Worm (Caenorhabditis elegans) whole organism, L4 larva: ENCODE data around the gene Y38E10A.22.

Experiments
- F26F4.8 ChIP-seq: fragments of 200-800 bp; sonication (Bioruptor generic); conservative IDR thresholded peaks from 2 replicates; pipeline ENCODE4 v1.3.6; 2022; ENCODE audit warnings: missing genetic modification characterization, missing compliant biosample characterization
- F44E2.7 ChIP-seq: fragments of 200-800 bp; sonication (Bioruptor generic); IDR thresholded peaks from 2 replicates; pipeline ENCODE4 v2.1.2; 2022; ENCODE audit warnings: missing genetic modification characterization, missing compliant biosample characterization
- T20F7.1 ChIP-seq: fragments of 200-800 bp; sonication (Bioruptor generic); optimal IDR thresholded peaks from 2 replicates; lab custom pipeline; 2018; ENCODE audit warnings: mild to moderate bottlenecking, missing genetic modification characterization, missing compliant biosample characterization
- T26A8.4 ChIP-seq: fragments of 200-800 bp; sonication (Bioruptor generic); IDR thresholded peaks from 2 replicates; pipeline ENCODE4 v1.3.6; 2022; ENCODE audit warnings: missing genetic modification characterization, missing compliant biosample characterization
- Y48G9A.11 ChIP-seq: fragments of 200-800 bp; sonication (Bioruptor generic); IDR thresholded peaks from 2 replicates; pipeline ENCODE4 v1.3.6; 2022; ENCODE audit warnings: missing genetic modification reagents, missing genetic modification characterization, missing compliant biosample characterization
- ama-1 ChIP-seq: fragments of 150-350 bp; optimal IDR thresholded peaks from 2 replicates; lab custom pipeline; 2014; ENCODE audit warnings: inconsistent platforms, mixed read lengths
- ceh-20 ChIP-seq: fragments of 200-800 bp; sonication (Bioruptor generic); IDR thresholded peaks from 2 replicates; pipeline ENCODE4 v1.3.6; 2022; ENCODE audit warnings: missing genetic modification reagents, missing genetic modification characterization, missing compliant biosample characterization
- ceh-28 ChIP-seq: fragments of 150-350 bp; optimal IDR thresholded peaks from 2 replicates; lab custom pipeline; 2014; ENCODE audit warnings: missing biosample characterization, missing genetic modification reagents, missing genetic modification characterization
- ceh-82 ChIP-seq: sonication (generic microtip); optimal IDR thresholded peaks from 2 replicates; lab custom pipeline; 2017; ENCODE audit warnings: missing biosample characterization, missing genetic modification characterization
- ces-1 ChIP-seq: fragments of 150-350 bp; sonication (generic microtip); optimal IDR thresholded peaks from 4 replicates; lab custom pipeline; 2014; ENCODE audit warnings: missing biosample characterization, missing genetic modification reagents, missing genetic modification characterization
- ctbp-1 ChIP-seq: fragments of 200-800 bp; sonication (Bioruptor generic); IDR thresholded peaks from 2 replicates; pipeline ENCODE4 v1.3.6; 2022; ENCODE audit warnings: missing genetic modification reagents, missing genetic modification characterization, missing compliant biosample characterization
- daf-12 ChIP-seq: fragments of 150-350 bp; optimal IDR thresholded peaks from 2 replicates; lab custom pipeline; 2014; ENCODE audit warnings: missing biosample characterization, missing genetic modification reagents, missing genetic modification characterization
- daf-16 ChIP-seq, 3 experiments: sonication (generic microtip); optimal IDR thresholded peaks; 2 replicates each; lab custom pipeline; 2016 to 2017; ENCODE audit warnings: missing genetic modification characterization in 3 of 3, missing genetic modification reagents in 3 of 3, mild to moderate bottlenecking in 2 of 3, missing compliant biosample characterization in 2 of 3, missing biosample characterization in 1 of 3, moderate library complexity in 1 of 3
- daf-19 ChIP-seq: fragments of 200-800 bp; sonication (Bioruptor generic); conservative IDR thresholded peaks from 2 replicates; pipeline ENCODE4 v1.3.6; 2022; ENCODE audit warnings: missing genetic modification characterization, missing compliant biosample characterization
- dpl-1 ChIP-seq: fragments of 150-350 bp; optimal IDR thresholded peaks from 2 replicates; lab custom pipeline; 2014; ENCODE audit warnings: missing biosample characterization, missing genetic modification reagents, missing genetic modification characterization
- duxl-1 ChIP-seq: sonication (generic microtip); optimal IDR thresholded peaks from 2 replicates; lab custom pipeline; 2016; ENCODE audit warnings: mild to moderate bottlenecking, missing genetic modification characterization, moderate library complexity, missing compliant biosample characterization; ENCODE audit not compliant: poor library complexity
- hif-1 ChIP-seq, 2 experiments: sonication (generic microtip); optimal IDR thresholded peaks; 2 replicates each; lab custom pipeline; 2016 to 2017; ENCODE audit warnings: missing compliant biosample characterization in 2 of 2, missing genetic modification characterization in 2 of 2, missing genetic modification reagents in 2 of 2, missing genotype in 2 of 2, mild to moderate bottlenecking in 1 of 2
- hlh-30 ChIP-seq: sonication (generic microtip); optimal IDR thresholded peaks from 2 replicates; lab custom pipeline; 2017; ENCODE audit warnings: antibody characterized with exemption, mild to moderate bottlenecking, missing genetic modification characterization, missing compliant biosample characterization; ENCODE audit not compliant: insufficient read depth
- jun-1 ChIP-seq: fragments of 150-350 bp; optimal IDR thresholded peaks from 2 replicates; lab custom pipeline; 2014; ENCODE audit warnings: missing biosample characterization, missing genetic modification reagents, missing genetic modification characterization
- lin-1 ChIP-seq: fragments of 200-800 bp; sonication (Bioruptor generic); IDR thresholded peaks from 2 replicates; pipeline ENCODE4 v1.3.6; 2022; ENCODE audit warnings: missing genetic modification reagents, missing genetic modification characterization, missing compliant biosample characterization
- lin-13 ChIP-seq: fragments of 150-350 bp; optimal IDR thresholded peaks from 2 replicates; lab custom pipeline; 2014; ENCODE audit warnings: missing biosample characterization, missing genetic modification reagents, missing genetic modification characterization
- lin-29 ChIP-seq: fragments of 200-800 bp; sonication (Bioruptor generic); IDR thresholded peaks from 2 replicates; pipeline ENCODE4 v1.3.6; 2022; ENCODE audit warnings: missing genetic modification reagents, missing genetic modification characterization, missing compliant biosample characterization
- lin-38 ChIP-seq: fragments of 200-800 bp; sonication (Bioruptor generic); IDR thresholded peaks from 2 replicates; pipeline ENCODE4 v1.3.6; 2022; ENCODE audit warnings: missing genetic modification reagents, missing genetic modification characterization, missing compliant biosample characterization
- lir-3 ChIP-seq: sonication (generic microtip); optimal IDR thresholded peaks from 2 replicates; lab custom pipeline; 2016; ENCODE audit warnings: mild to moderate bottlenecking, missing genetic modification characterization, missing compliant biosample characterization
- lsy-2 ChIP-seq, 2 experiments: fragments of 150-350 bp in 1 of 2; sonication (generic microtip) in 1 of 2; optimal IDR thresholded peaks; 2 replicates each; lab custom pipeline; 2014 to 2017; ENCODE audit warnings: missing biosample characterization in 2 of 2, missing genetic modification characterization in 2 of 2
- mdl-1 ChIP-seq, 2 experiments: fragments of 150-350 bp in 1 of 2; sonication (generic microtip) in 1 of 2; optimal IDR thresholded peaks; 2 replicates each; lab custom pipeline; 2014 to 2017; ENCODE audit warnings: missing biosample characterization in 2 of 2, missing genetic modification characterization in 2 of 2
- mep-1 ChIP-seq: fragments of 150-350 bp; sonication (generic microtip); optimal IDR thresholded peaks from 3 replicates; lab custom pipeline; 2014; ENCODE audit warnings: missing biosample characterization, missing genetic modification characterization
- mxl-2 ChIP-seq: fragments of 200-800 bp; sonication (Bioruptor generic); conservative IDR thresholded peaks from 2 replicates; pipeline ENCODE4 v1.3.6; 2022; ENCODE audit warnings: missing genetic modification reagents, missing genetic modification characterization, missing compliant biosample characterization
- mxl-3 ChIP-seq: fragments of 200-800 bp; sonication (Bioruptor generic); optimal IDR thresholded peaks from 2 replicates; lab custom pipeline; 2018; ENCODE audit warnings: mild to moderate bottlenecking, missing genetic modification characterization, missing compliant biosample characterization
- nhr-11 ChIP-seq: fragments of 150-350 bp; optimal IDR thresholded peaks from 2 replicates; lab custom pipeline; 2014; ENCODE audit warnings: missing biosample characterization, missing genetic modification characterization
- nhr-28 ChIP-seq: fragments of 150-350 bp; optimal IDR thresholded peaks from 2 replicates; lab custom pipeline; 2014; ENCODE audit warnings: missing biosample characterization, missing genetic modification characterization
- nhr-77 ChIP-seq: fragments of 150-350 bp; optimal IDR thresholded peaks from 2 replicates; lab custom pipeline; 2014; ENCODE audit warnings: missing biosample characterization, missing genetic modification characterization
- pha-4 ChIP-seq, 2 experiments: fragments of 150-350 bp in 1 of 2; fragments of 200-800 bp in 1 of 2; sonication (Bioruptor generic) in 1 of 2; IDR thresholded peaks in 1 of 2; optimal IDR thresholded peaks in 1 of 2; 2 replicates each; pipeline versions ENCODE4 v1.3.6 to Lab custom; 2014 to 2022; ENCODE audit warnings: missing genetic modification characterization in 2 of 2, missing genetic modification reagents in 2 of 2, missing biosample characterization in 1 of 2, missing compliant biosample characterization in 1 of 2
- pqm-1 ChIP-seq: sonication (generic microtip); optimal IDR thresholded peaks from 2 replicates; lab custom pipeline; 2017; ENCODE audit warnings: missing biosample characterization, missing genetic modification characterization
- rbr-2 ChIP-seq: sonication (generic microtip); optimal IDR thresholded peaks from 2 replicates; lab custom pipeline; 2016; ENCODE audit warnings: missing genotype, missing genetic modification characterization, missing compliant biosample characterization
- sdz-12 ChIP-seq: fragments of 200-800 bp; sonication (Bioruptor generic); optimal IDR thresholded peaks from 2 replicates; lab custom pipeline; 2018; ENCODE audit warnings: mild to moderate bottlenecking, missing genetic modification characterization, missing compliant biosample characterization
- spr-3 ChIP-seq: fragments of 200-800 bp; sonication (Bioruptor generic); optimal IDR thresholded peaks from 2 replicates; lab custom pipeline; 2018; ENCODE audit warnings: mild to moderate bottlenecking, missing genetic modification characterization, missing compliant biosample characterization
- tag-97 ChIP-seq: fragments of 200-800 bp; sonication (Bioruptor generic); IDR thresholded peaks from 2 replicates; pipeline ENCODE4 v1.3.6; 2022; ENCODE audit warnings: missing genetic modification characterization, missing compliant biosample characterization
- tra-1 ChIP-seq: fragments of 200-800 bp; sonication (Bioruptor generic); IDR thresholded peaks from 2 replicates; pipeline ENCODE4 v1.3.6; 2022; ENCODE audit warnings: missing genetic modification reagents, missing genetic modification characterization, missing compliant biosample characterization
- unc-62 ChIP-seq, 3 experiments: fragments of 150-350 bp in 1 of 3; sonication (generic microtip); optimal IDR thresholded peaks in 2 of 3; peaks in 1 of 3; 1 replicate in 1 of 3; 2 replicates in 2 of 3; lab custom pipeline; 2014 to 2017; ENCODE audit warnings: missing biosample characterization in 3 of 3, missing genetic modification characterization in 3 of 3, missing genetic modification reagents in 3 of 3, missing genotype in 1 of 3
- vab-7 ChIP-seq: fragments of 200-800 bp; sonication (Bioruptor generic); IDR thresholded peaks from 2 replicates; pipeline ENCODE4 v1.3.6; 2022; ENCODE audit warnings: missing genetic modification reagents, missing genetic modification characterization, missing compliant biosample characterization
- zag-1 ChIP-seq: fragments of 150-350 bp; optimal IDR thresholded peaks from 2 replicates; lab custom pipeline; 2014; ENCODE audit warnings: missing biosample characterization, missing genetic modification characterization
- zfp-2 ChIP-seq: sonication (generic microtip); optimal IDR thresholded peaks from 2 replicates; lab custom pipeline; 2016; ENCODE audit warnings: mild to moderate bottlenecking, missing genetic modification characterization, missing compliant biosample characterization
- zfp-3 ChIP-seq: fragments of 200-800 bp; sonication (Bioruptor generic); conservative IDR thresholded peaks from 2 replicates; pipeline ENCODE4 v1.3.6; 2022; ENCODE audit warnings: missing genetic modification reagents, missing genetic modification characterization, missing compliant biosample characterization
- zip-11 ChIP-seq: fragments of 200-800 bp; sonication (Bioruptor generic); IDR thresholded peaks from 2 replicates; pipeline ENCODE4 v1.3.6; 2022; ENCODE audit warnings: missing genetic modification characterization, missing compliant biosample characterization

The Y38E10A.22 gene

ce11 chrII:12661930-12662329, 15.7 kb downstream of the Y38E10A.22 start:
- TF ChIP-seq tra-1 (no peak), lin-1 (GFP tag; lab: Robert Waterston, UW) (no peak), daf-19 (no peak), ama-1 (lab: Kevin White, UChicago) (no peak), sdz-12 (GFP tag; lab: Kevin White, UChicago) (no peak), spr-3 (no peak), F44E2.7 (no peak), ceh-82 (tag; lab: Kevin White, UChicago) (no peak), unc-62 (GFP tag; optimal IDR thresholded peaks at IDR 0.05 in 1 of 2; lab: Kevin White, UChicago) (peak in 1 of 2 experiments; percentile 18), unc-62 (tag; optimal IDR thresholded peaks at IDR 0.05; lab: Kevin White, UChicago) (no peak), zag-1 (tag; lab: Kevin White, UChicago) (no peak), zip-11 (no peak), pqm-1 (tag; lab: Kevin White, UChicago) (no peak), mep-1 (peak; percentile 18), ceh-28 (tag; lab: Kevin White, UChicago) (no peak), rbr-2 (tag; lab: Kevin White, UChicago) (peak; percentile 13), Y48G9A.11 (GFP tag; lab: Robert Waterston, UW) (no peak), zfp-2 (tag; lab: Kevin White, UChicago) (no peak), dpl-1 (no peak), jun-1 (tag; lab: Kevin White, UChicago) (no peak), lsy-2 (tag; optimal IDR thresholded peaks at IDR 0.05; lab: Kevin White, UChicago) (no peak), lin-29 (GFP tag; lab: Robert Waterston, UW) (no peak)

- TF ChIP-seq mep-1 (peak; percentile 27), mdl-1 (tag; optimal IDR thresholded peaks at IDR 0.05; lab: Kevin White, UChicago) (peak in 1 of 2 experiments; percentile 42), rbr-2 (tag; lab: Kevin White, UChicago) (peak; percentile 16), mxl-2 (GFP tag; lab: Robert Waterston, UW) (no peak), F26F4.8 (GFP tag; lab: Robert Waterston, UW) (no peak), mxl-3 (GFP tag; lab: Kevin White, UChicago) (peak; percentile 77), pha-4 (GFP tag; IDR thresholded peaks at IDR 0.05; lab: Robert Waterston, UW) (no peak), pha-4 (tag; optimal IDR thresholded peaks at IDR 0.05; lab: Kevin White, UChicago) (no peak), T26A8.4 (no peak), hlh-30 (tag; lab: Kevin White, UChicago) (peak; percentile 50), nhr-28 (peak; percentile 0), jun-1 (tag; lab: Kevin White, UChicago) (no peak), zfp-3 (no peak), lsy-2 (tag; optimal IDR thresholded peaks at IDR 0.05; lab: Kevin White, UChicago) (peak in 1 of 2 experiments; percentile 49), lin-13 (GFP tag; lab: Kevin White, UChicago) (peak; percentile 11), ctbp-1 (0 out of 2 replicates have a peak, but pooled peaks have one; percentile 17), ces-1 (GFP tag; lab: Kevin White, UChicago) (peak; percentile 34), tra-1 (peak; percentile 71), lin-38 (GFP tag; lab: Robert Waterston, UW) (no peak), daf-19 (no peak), pqm-1 (tag; lab: Kevin White, UChicago) (no peak), daf-12 (tag; lab: Kevin White, UChicago) (no peak), nhr-11 (tag; lab: Kevin White, UChicago) (no peak), nhr-77 (tag; lab: Kevin White, UChicago) (no peak), daf-16 (GFP tag; optimal IDR thresholded peaks at IDR 0.05; lab: Kevin White, UChicago) (peak in 1 of 2 experiments; percentile 26), daf-16 (tag; optimal IDR thresholded peaks at IDR 0.05; lab: Kevin White, UChicago) (no peak), lir-3 (tag; lab: Kevin White, UChicago) (no peak), vab-7 (GFP tag; lab: Robert Waterston, UW) (0 out of 2 replicates have a peak, but pooled peaks have one; percentile 14), hif-1 (tag; optimal IDR thresholded peaks at IDR 0.05; lab: Kevin White, UChicago) (peak in 1 of 2 experiments; percentile 48), duxl-1 (tag; lab: Kevin White, UChicago) (no peak), zfp-2 (tag; lab: Kevin White, UChicago) (no peak), ceh-20 (GFP tag; lab: Robert Waterston, UW) (0 out of 2 replicates have a peak, but pooled peaks have one; percentile 16), T20F7.1 (GFP tag; lab: Kevin White, UChicago) (no peak), tag-97 (GFP tag; lab: Robert Waterston, UW) (no peak), unc-62 (GFP tag; optimal IDR thresholded peaks at IDR 0.05 in 1 of 2; lab: Kevin White, UChicago) (no peak), unc-62 (tag; optimal IDR thresholded peaks at IDR 0.05; lab: Kevin White, UChicago) (no peak)
Measured at ce11 chrII:12659676-12660371, 17.8 kb downstream of the Y38E10A.22 start.
